Fruit fly (Drosophila melanogaster): ENCODE data around the gene Pih1D1.

Pih1D1 gene

DNA sequence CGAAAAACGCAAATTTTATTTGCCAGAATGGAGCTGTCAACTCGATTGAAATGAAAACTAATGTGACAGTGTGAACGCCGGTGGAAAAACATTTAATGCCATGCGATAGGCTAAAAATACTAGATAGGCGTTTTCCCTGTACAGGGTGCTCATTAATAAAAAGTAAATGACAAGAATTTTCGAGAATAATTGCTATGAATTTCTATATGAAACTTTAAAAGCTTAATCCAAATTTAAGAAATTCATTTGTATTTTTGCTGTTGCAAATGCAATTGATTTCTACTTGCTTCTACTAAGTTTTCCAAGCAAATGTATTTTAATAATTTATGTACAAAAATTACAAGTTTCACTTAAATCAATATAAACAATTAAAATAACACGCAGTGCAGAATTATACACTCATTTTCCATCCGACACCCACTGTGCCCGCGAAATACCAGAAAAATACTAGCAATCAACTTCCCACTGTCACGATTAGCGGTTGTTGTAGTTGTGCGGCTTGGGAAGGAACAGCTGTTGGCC, at the start of gene Pih1D1 (continued):
- peak; percentile 48 for TF ChIP-seq sima (GFP tag; optimal IDR thresholded peaks at IDR 0.05)
- TF ChIP-seq tap (tag; optimal IDR thresholded peaks at IDR 0.05) = peak; percentile 85
- peak; percentile 78 for TF ChIP-seq mirr (GFP tag; optimal IDR thresholded peaks at IDR 0.05)
- peak; percentile 82 for TF ChIP-seq MBD-R2 (GFP tag; IDR thresholded peaks at IDR 0.05)
- peak; percentile 72 for TF ChIP-seq TFAM (GFP tag; optimal IDR thresholded peaks at IDR 0.05)
- TF ChIP-seq her (GFP tag; optimal IDR thresholded peaks at IDR 0.05) = peak; percentile 71
- TF ChIP-seq CG11696 (GFP tag; IDR thresholded peaks at IDR 0.05) = peak; percentile 78
- peak; percentile 84 for TF ChIP-seq CG5953 (GFP tag; IDR thresholded peaks at IDR 0.05)
- TF ChIP-seq ems (GFP tag; optimal IDR thresholded peaks at IDR 0.05) = peak; percentile 86
- TF ChIP-seq Lpt (GFP tag; optimal IDR thresholded peaks at IDR 0.05) = no peak
- peak; percentile 95 for TF ChIP-seq CG11695 (GFP tag; IDR thresholded peaks at IDR 0.05)
- peak; percentile 86 for TF ChIP-seq dimm (GFP tag; IDR thresholded peaks at IDR 0.05)
- TF ChIP-seq CG7357 (GFP tag; IDR thresholded peaks at IDR 0.05) = peak; percentile 93
- peak; percentile 92 for TF ChIP-seq CG30431 (GFP tag; optimal IDR thresholded peaks at IDR 0.05)
- TF ChIP-seq Elba2 (GFP tag; optimal IDR thresholded peaks at IDR 0.05) = peak; percentile 73
- TF ChIP-seq zf30C (GFP tag; optimal IDR thresholded peaks at IDR 0.05) = no peak
- TF ChIP-seq lmd (GFP tag; IDR thresholded peaks at IDR 0.05) = peak; percentile 97
- TF ChIP-seq CG2129 (GFP tag; IDR thresholded peaks at IDR 0.05; ENCODE audit: partially characterized antibody) = no peak
- TF ChIP-seq H2.0 (GFP tag; IDR thresholded peaks at IDR 0.05) = peak; percentile 92
- peak; percentile 92 for TF ChIP-seq CG7786 (GFP tag; optimal IDR thresholded peaks at IDR 0.05)
- TF ChIP-seq HLH54F (GFP tag; optimal IDR thresholded peaks at IDR 0.05) = peak; percentile 95
- peak; percentile 93 for TF ChIP-seq toy (GFP tag; IDR thresholded peaks at IDR 0.05)
- TF ChIP-seq Side (GFP tag; optimal IDR thresholded peaks at IDR 0.05) = peak; percentile 86
- TF ChIP-seq CG1024 (GFP tag; IDR thresholded peaks at IDR 0.05) = peak; percentile 82
- peak; percentile 81 for TF ChIP-seq YL-1 (GFP tag; optimal IDR thresholded peaks at IDR 0.05)
- peak; percentile 97 for TF ChIP-seq Ptx1 (GFP tag; IDR thresholded peaks at IDR 0.05)
- peak; percentile 97 for TF ChIP-seq CG6689 (GFP tag; IDR thresholded peaks at IDR 0.05)
- TF ChIP-seq CG12236 (GFP tag; optimal IDR thresholded peaks at IDR 0.05) = peak; percentile 85
- TF ChIP-seq CG34422 (GFP tag; IDR thresholded peaks at IDR 0.05) = peak; percentile 96
- TF ChIP-seq bowl (GFP tag; IDR thresholded peaks at IDR 0.05) = peak; percentile 76
- peak; percentile 80 for TF ChIP-seq ATbp (GFP tag; optimal IDR thresholded peaks at IDR 0.05)
- TF ChIP-seq danr (GFP tag; IDR thresholded peaks at IDR 0.05) = peak; percentile 93
- no peak for TF ChIP-seq pan (optimal IDR thresholded peaks at IDR 0.05)
- peak in 1 of 2 experiments; percentile 97 for TF ChIP-seq pan (GFP tag; optimal IDR thresholded peaks at IDR 0.05 in 1 of 2, IDR thresholded peaks at IDR 0.05 in 1 of 2)
- peak; percentile 70 for TF ChIP-seq CrebB (tag; optimal IDR thresholded peaks at IDR 0.05)
- TF ChIP-seq CG6683 (GFP tag; optimal IDR thresholded peaks at IDR 0.05) = peak; percentile 80
- TF ChIP-seq CG13123 (GFP tag; optimal IDR thresholded peaks at IDR 0.05) = peak; percentile 89
- peak; percentile 92 for TF ChIP-seq fd3F (GFP tag; optimal IDR thresholded peaks at IDR 0.05)
- TF ChIP-seq Fer2 (tag; optimal IDR thresholded peaks at IDR 0.05) = peak; percentile 93
- peak; percentile 90 for TF ChIP-seq jumu (GFP tag; optimal IDR thresholded peaks at IDR 0.05)
- peak; percentile 79 for TF ChIP-seq HmgD (GFP tag; optimal IDR thresholded peaks at IDR 0.05)
- TF ChIP-seq pum (GFP tag; optimal IDR thresholded peaks at IDR 0.05) = peak; percentile 90
- peak; percentile 97 for TF ChIP-seq CG10366 (GFP tag; IDR thresholded peaks at IDR 0.05)
- peak; percentile 85 for TF ChIP-seq CG18011 (GFP tag; optimal IDR thresholded peaks at IDR 0.05)
- TF ChIP-seq Doc3 (GFP tag; IDR thresholded peaks at IDR 0.05; ENCODE audit: partially characterized antibody) = no peak
- TF ChIP-seq phol (tag; optimal IDR thresholded peaks at IDR 0.05) = peak; percentile 98
- TF ChIP-seq Gug (GFP tag; IDR thresholded peaks at IDR 0.05) = peak; percentile 93
- peak; percentile 90 for TF ChIP-seq ewg (GFP tag; optimal IDR thresholded peaks at IDR 0.05)
- no peak for TF ChIP-seq Trl (optimal IDR thresholded peaks at IDR 0.05)
- TF ChIP-seq Trl (GFP tag; optimal IDR thresholded peaks at IDR 0.05) = peak; percentile 87
- peak; percentile 97 for TF ChIP-seq CG12391 (tag; optimal IDR thresholded peaks at IDR 0.05)
- peak; percentile 54 for TF ChIP-seq Sin3A (optimal IDR thresholded peaks at IDR 0.05)
- peak; percentile 93 for TF ChIP-seq Mrtf (GFP tag; IDR thresholded peaks at IDR 0.05)

Measured in whole organism, embryonic.